Worm (Caenorhabditis elegans) whole organism, L4 larva: ENCODE data around the gene K01A2.6.

Source experiments
- F10B5.3 ChIP-seq: sonication (generic microtip); optimal IDR thresholded peaks from 2 replicates; lab custom pipeline; 2016; ENCODE audit warnings: mild to moderate bottlenecking, missing genetic modification characterization, missing compliant biosample characterization
- F37D6.2 ChIP-seq: sonication (generic microtip); optimal IDR thresholded peaks from 2 replicates; lab custom pipeline; 2016; ENCODE audit warnings: mild to moderate bottlenecking, missing genetic modification characterization, missing compliant biosample characterization
- F44E2.7 ChIP-seq: fragments of 200-800 bp; sonication (Bioruptor generic); IDR thresholded peaks from 2 replicates; pipeline ENCODE4 v2.1.2; 2022; ENCODE audit warnings: missing genetic modification characterization, missing compliant biosample characterization
- F49E8.2 ChIP-seq: sonication (generic microtip); optimal IDR thresholded peaks from 2 replicates; lab custom pipeline; 2016; ENCODE audit warnings: missing compliant biosample characterization, mild to moderate bottlenecking, missing genetic modification characterization, borderline replicate concordance
- R02D3.7 ChIP-seq: fragments of 150-350 bp; sonication (generic microtip); optimal IDR thresholded peaks from 3 replicates; lab custom pipeline; 2014; ENCODE audit warnings: missing biosample characterization, missing genetic modification characterization
- Y105C5A.15 ChIP-seq: fragments of 200-800 bp; sonication (Bioruptor generic); IDR thresholded peaks from 2 replicates; pipeline ENCODE4 v1.3.6; 2022; ENCODE audit warnings: missing genetic modification characterization, missing compliant biosample characterization
- ZK337.2 ChIP-seq: fragments of 200-800 bp; sonication (Bioruptor generic); IDR thresholded peaks from 2 replicates; pipeline ENCODE4 v1.3.6; 2022; ENCODE audit warnings: missing genetic modification reagents, missing genetic modification characterization, missing compliant biosample characterization
- aly-2 ChIP-seq: sonication (generic microtip); optimal IDR thresholded peaks from 2 replicates; lab custom pipeline; 2018; ENCODE audit warnings: missing biosample characterization, missing genetic modification characterization
- arid-1 ChIP-seq: fragments of 200-800 bp; sonication (Bioruptor generic); conservative IDR thresholded peaks from 2 replicates; pipeline ENCODE4 v1.3.6; 2022; ENCODE audit warnings: missing genetic modification reagents, missing genetic modification characterization, missing compliant biosample characterization
- attf-4 ChIP-seq: sonication (generic microtip); optimal IDR thresholded peaks from 3 replicates; lab custom pipeline; 2017; ENCODE audit warnings: missing biosample characterization, missing genetic modification characterization
- ceh-20 ChIP-seq: fragments of 200-800 bp; sonication (Bioruptor generic); IDR thresholded peaks from 2 replicates; pipeline ENCODE4 v1.3.6; 2022; ENCODE audit warnings: missing genetic modification reagents, missing genetic modification characterization, missing compliant biosample characterization
- ceh-28 ChIP-seq: fragments of 150-350 bp; optimal IDR thresholded peaks from 2 replicates; lab custom pipeline; 2014; ENCODE audit warnings: missing biosample characterization, missing genetic modification reagents, missing genetic modification characterization
- ceh-32 ChIP-seq: sonication (generic microtip); optimal IDR thresholded peaks from 2 replicates; lab custom pipeline; 2016; ENCODE audit warnings: mild to moderate bottlenecking, missing genetic modification characterization, missing compliant biosample characterization; ENCODE audit not compliant: poor library complexity
- ceh-62 ChIP-seq: sonication (generic microtip); optimal IDR thresholded peaks from 2 replicates; lab custom pipeline; 2017; ENCODE audit warnings: missing biosample characterization, missing genetic modification characterization
- ceh-82 ChIP-seq: sonication (generic microtip); optimal IDR thresholded peaks from 2 replicates; lab custom pipeline; 2017; ENCODE audit warnings: missing biosample characterization, missing genetic modification characterization
- cey-2 ChIP-seq: sonication (generic microtip); optimal IDR thresholded peaks from 3 replicates; lab custom pipeline; 2017; ENCODE audit warnings: missing genetic modification characterization, mild to moderate bottlenecking, missing compliant biosample characterization, antibody characterized with exemption, borderline replicate concordance; ENCODE audit not compliant: insufficient read depth
- ctbp-1 ChIP-seq: fragments of 200-800 bp; sonication (Bioruptor generic); IDR thresholded peaks from 2 replicates; pipeline ENCODE4 v1.3.6; 2022; ENCODE audit warnings: missing genetic modification reagents, missing genetic modification characterization, missing compliant biosample characterization
- daf-12 ChIP-seq: fragments of 150-350 bp; optimal IDR thresholded peaks from 2 replicates; lab custom pipeline; 2014; ENCODE audit warnings: missing biosample characterization, missing genetic modification reagents, missing genetic modification characterization
- daf-16 ChIP-seq, 3 experiments: sonication (generic microtip); optimal IDR thresholded peaks; 2 replicates each; lab custom pipeline; 2016 to 2017; ENCODE audit warnings: missing genetic modification characterization in 3 of 3, missing genetic modification reagents in 3 of 3, mild to moderate bottlenecking in 2 of 3, missing compliant biosample characterization in 2 of 3, missing biosample characterization in 1 of 3, moderate library complexity in 1 of 3
- daf-8 ChIP-seq: fragments of 200-800 bp; sonication (Bioruptor generic); IDR thresholded peaks from 2 replicates; pipeline ENCODE4 v1.3.6; 2022; ENCODE audit warnings: missing genetic modification characterization, missing compliant biosample characterization
- dmd-8 ChIP-seq: fragments of 200-800 bp; sonication (Bioruptor generic); IDR thresholded peaks from 2 replicates; pipeline ENCODE4 v1.3.6; 2022; ENCODE audit warnings: missing genetic modification characterization, missing compliant biosample characterization
- duxl-1 ChIP-seq: sonication (generic microtip); optimal IDR thresholded peaks from 2 replicates; lab custom pipeline; 2016; ENCODE audit warnings: mild to moderate bottlenecking, missing genetic modification characterization, moderate library complexity, missing compliant biosample characterization; ENCODE audit not compliant: poor library complexity
- dve-1 ChIP-seq: sonication (generic microtip); optimal IDR thresholded peaks from 2 replicates; lab custom pipeline; 2017; ENCODE audit warnings: antibody characterized with exemption, mild to moderate bottlenecking, missing genetic modification characterization, missing compliant biosample characterization; ENCODE audit not compliant: insufficient read depth
- fkh-10 ChIP-seq: fragments of 150-350 bp; optimal IDR thresholded peaks from 2 replicates; lab custom pipeline; 2014; ENCODE audit warnings: missing biosample characterization, missing genetic modification reagents, missing genetic modification characterization
- gei-8 ChIP-seq: fragments of 200-800 bp; sonication (Bioruptor generic); optimal IDR thresholded peaks from 2 replicates; lab custom pipeline; 2018; ENCODE audit warnings: mild to moderate bottlenecking, missing genetic modification characterization, missing compliant biosample characterization
- hlh-30 ChIP-seq: sonication (generic microtip); optimal IDR thresholded peaks from 2 replicates; lab custom pipeline; 2017; ENCODE audit warnings: antibody characterized with exemption, mild to moderate bottlenecking, missing genetic modification characterization, missing compliant biosample characterization; ENCODE audit not compliant: insufficient read depth
- lim-7 ChIP-seq: fragments of 200-800 bp; sonication (Bioruptor generic); IDR thresholded peaks from 2 replicates; pipeline ENCODE4 v1.3.6; 2022; ENCODE audit warnings: missing genetic modification characterization, missing compliant biosample characterization
- lin-1 ChIP-seq: fragments of 200-800 bp; sonication (Bioruptor generic); IDR thresholded peaks from 2 replicates; pipeline ENCODE4 v1.3.6; 2022; ENCODE audit warnings: missing genetic modification reagents, missing genetic modification characterization, missing compliant biosample characterization
- lin-13 ChIP-seq: fragments of 150-350 bp; optimal IDR thresholded peaks from 2 replicates; lab custom pipeline; 2014; ENCODE audit warnings: missing biosample characterization, missing genetic modification reagents, missing genetic modification characterization
- lin-29 ChIP-seq: fragments of 200-800 bp; sonication (Bioruptor generic); IDR thresholded peaks from 2 replicates; pipeline ENCODE4 v1.3.6; 2022; ENCODE audit warnings: missing genetic modification reagents, missing genetic modification characterization, missing compliant biosample characterization
- lsy-2 ChIP-seq, 2 experiments: fragments of 150-350 bp in 1 of 2; sonication (generic microtip) in 1 of 2; optimal IDR thresholded peaks; 2 replicates each; lab custom pipeline; 2014 to 2017; ENCODE audit warnings: missing biosample characterization in 2 of 2, missing genetic modification characterization in 2 of 2
- madf-9 ChIP-seq: fragments of 200-800 bp; sonication (Bioruptor generic); conservative IDR thresholded peaks from 2 replicates; pipeline ENCODE4 v1.3.6; 2022; ENCODE audit warnings: missing genetic modification reagents, missing genetic modification characterization, missing compliant biosample characterization
- mdl-1 ChIP-seq, 2 experiments: fragments of 150-350 bp in 1 of 2; sonication (generic microtip) in 1 of 2; optimal IDR thresholded peaks; 2 replicates each; lab custom pipeline; 2014 to 2017; ENCODE audit warnings: missing biosample characterization in 2 of 2, missing genetic modification characterization in 2 of 2
- mdt-29 ChIP-seq: fragments of 200-800 bp; sonication (Bioruptor generic); IDR thresholded peaks from 2 replicates; pipeline ENCODE4 v1.3.6; 2022; ENCODE audit warnings: missing genetic modification reagents, missing genetic modification characterization, missing compliant biosample characterization
- mxl-3 ChIP-seq: fragments of 200-800 bp; sonication (Bioruptor generic); optimal IDR thresholded peaks from 2 replicates; lab custom pipeline; 2018; ENCODE audit warnings: mild to moderate bottlenecking, missing genetic modification characterization, missing compliant biosample characterization
- nhr-11 ChIP-seq: fragments of 150-350 bp; optimal IDR thresholded peaks from 2 replicates; lab custom pipeline; 2014; ENCODE audit warnings: missing biosample characterization, missing genetic modification characterization
- nhr-25 ChIP-seq: sonication (generic microtip); optimal IDR thresholded peaks from 2 replicates; lab custom pipeline; 2017; ENCODE audit warnings: missing genetic modification characterization, mild to moderate bottlenecking, missing compliant biosample characterization, antibody characterized with exemption, moderate library complexity, borderline replicate concordance; ENCODE audit not compliant: insufficient read depth
- nhr-41 ChIP-seq: fragments of 200-800 bp; sonication (Bioruptor generic); IDR thresholded peaks from 2 replicates; pipeline ENCODE4 v1.3.6; 2022; ENCODE audit warnings: missing genetic modification reagents, missing genetic modification characterization, missing compliant biosample characterization
- nhr-6 ChIP-seq: fragments of 150-350 bp; optimal IDR thresholded peaks from 2 replicates; lab custom pipeline; 2014; ENCODE audit warnings: missing biosample characterization, missing genetic modification characterization
- nhr-76 ChIP-seq: fragments of 150-350 bp; optimal IDR thresholded peaks from 2 replicates; lab custom pipeline; 2014; ENCODE audit warnings: missing biosample characterization, missing genetic modification characterization
- php-3 ChIP-seq: fragments of 200-800 bp; sonication (Bioruptor generic); IDR thresholded peaks from 2 replicates; pipeline ENCODE4 v1.3.6; 2022; ENCODE audit warnings: missing genetic modification reagents, missing genetic modification characterization, missing compliant biosample characterization
- saeg-2 ChIP-seq: fragments of 200-800 bp; sonication (Bioruptor generic); IDR thresholded peaks from 2 replicates; pipeline ENCODE4 v1.3.6; 2022; ENCODE audit warnings: missing genetic modification reagents, missing genetic modification characterization, missing compliant biosample characterization
- sdz-12 ChIP-seq: fragments of 200-800 bp; sonication (Bioruptor generic); optimal IDR thresholded peaks from 2 replicates; lab custom pipeline; 2018; ENCODE audit warnings: mild to moderate bottlenecking, missing genetic modification characterization, missing compliant biosample characterization
- snpc-4 ChIP-seq: fragments of 150-350 bp; optimal IDR thresholded peaks from 2 replicates; lab custom pipeline; 2014; ENCODE audit warnings: missing biosample characterization, missing genetic modification characterization
- tag-97 ChIP-seq: fragments of 200-800 bp; sonication (Bioruptor generic); IDR thresholded peaks from 2 replicates; pipeline ENCODE4 v1.3.6; 2022; ENCODE audit warnings: missing genetic modification characterization, missing compliant biosample characterization
- tra-1 ChIP-seq: fragments of 200-800 bp; sonication (Bioruptor generic); IDR thresholded peaks from 2 replicates; pipeline ENCODE4 v1.3.6; 2022; ENCODE audit warnings: missing genetic modification reagents, missing genetic modification characterization, missing compliant biosample characterization
- unc-39 ChIP-seq: sonication (generic microtip); optimal IDR thresholded peaks from 2 replicates; lab custom pipeline; 2017; ENCODE audit warnings: missing biosample characterization, missing genetic modification characterization
- zag-1 ChIP-seq: fragments of 150-350 bp; optimal IDR thresholded peaks from 2 replicates; lab custom pipeline; 2014; ENCODE audit warnings: missing biosample characterization, missing genetic modification characterization
- zip-11 ChIP-seq: fragments of 200-800 bp; sonication (Bioruptor generic); IDR thresholded peaks from 2 replicates; pipeline ENCODE4 v1.3.6; 2022; ENCODE audit warnings: missing genetic modification characterization, missing compliant biosample characterization
- ztf-11 ChIP-seq: fragments of 150-350 bp; optimal IDR thresholded peaks from 2 replicates; lab custom pipeline; 2014; ENCODE audit warnings: missing biosample characterization, missing genetic modification characterization

Gene K01A2.6

ce11 chrII:255124-255523 lies 44.7 kb upstream of the K01A2.6 start (continued):
- TF ChIP-seq madf-9 (GFP tag; lab: Robert Waterston, UW) (peak; percentile 68; the same call in 1 of the 2 replicates), daf-8 (no peak), lin-1 (GFP tag; lab: Robert Waterston, UW) (0 out of 2 replicates have a peak, but pooled peaks have one; percentile 41), php-3 (GFP tag; lab: Robert Waterston, UW) (peak; percentile 77), duxl-1 (tag; lab: Kevin White, UChicago) (peak; percentile 94), attf-4 (tag; lab: Kevin White, UChicago) (no peak), F10B5.3 (peak; percentile 72), cey-2 (no peak), unc-39 (tag; lab: Kevin White, UChicago) (no peak), lin-13 (GFP tag; lab: Kevin White, UChicago) (peak; percentile 96), daf-16 (GFP tag; optimal IDR thresholded peaks at IDR 0.05; lab: Kevin White, UChicago) (peak; percentile 25 to 70), daf-16 (tag; optimal IDR thresholded peaks at IDR 0.05; lab: Kevin White, UChicago) (peak; percentile 80), arid-1 (GFP tag; lab: Robert Waterston, UW) (peak; percentile 96), ZK337.2 (no peak), nhr-41 (GFP tag; lab: Robert Waterston, UW) (peak; percentile 40; the same call in 1 of the 2 replicates), mdl-1 (tag; optimal IDR thresholded peaks at IDR 0.05; lab: Kevin White, UChicago) (peak; percentile 28 to 77), ceh-28 (tag; lab: Kevin White, UChicago) (peak; percentile 78), gei-8 (GFP tag; lab: Kevin White, UChicago) (no peak), daf-12 (tag; lab: Kevin White, UChicago) (no peak), zag-1 (peak; percentile 50), sdz-12 (GFP tag; lab: Kevin White, UChicago) (peak; percentile 79), F49E8.2 (tag; lab: Kevin White, UChicago) (peak; percentile 84), F44E2.7 (GFP tag; lab: Robert Waterston, UW) (peak; percentile 88; the same call in 1 of the 2 replicates), mdt-29 (GFP tag; lab: Robert Waterston, UW) (peak; percentile 46; the same call in 1 of the 2 replicates), tra-1 (peak; percentile 81), dve-1 (tag; lab: Kevin White, UChicago) (peak; percentile 98), lsy-2 (tag; optimal IDR thresholded peaks at IDR 0.05; lab: Kevin White, UChicago) (peak; percentile 70 to 95), ceh-62 (tag; lab: Kevin White, UChicago) (no peak), nhr-6 (tag; lab: Kevin White, UChicago) (peak; percentile 97), mxl-3 (GFP tag; lab: Kevin White, UChicago) (peak; percentile 82), fkh-10 (GFP tag; lab: Kevin White, UChicago) (peak; percentile 95), zip-11 (GFP tag; lab: Robert Waterston, UW) (no peak), lim-7 (GFP tag; lab: Robert Waterston, UW) (peak; percentile 62; the same call in 1 of the 2 replicates), ztf-11 (tag; lab: Kevin White, UChicago) (no peak), Y105C5A.15 (GFP tag; lab: Robert Waterston, UW) (no peak), nhr-76 (tag; lab: Kevin White, UChicago) (no peak), hlh-30 (tag; lab: Kevin White, UChicago) (peak; percentile 84), ceh-32 (no peak), R02D3.7 (tag; lab: Kevin White, UChicago) (no peak), F37D6.2 (tag; lab: Kevin White, UChicago) (peak; percentile 84), tag-97 (no peak), snpc-4 (no peak), lin-29 (GFP tag; lab: Robert Waterston, UW) (peak; percentile 79), nhr-11 (tag; lab: Kevin White, UChicago) (peak; percentile 90), aly-2 (tag; lab: Kevin White, UChicago) (no peak), dmd-8 (GFP tag; lab: Robert Waterston, UW) (0 out of 2 replicates have a peak, but pooled peaks have one; percentile 16), ctbp-1 (GFP tag; lab: Robert Waterston, UW) (peak; percentile 78), nhr-25 (tag; lab: Kevin White, UChicago) (peak; percentile 92), saeg-2 (GFP tag; lab: Robert Waterston, UW) (0 out of 2 replicates have a peak, but pooled peaks have one; percentile 62), ceh-82 (tag; lab: Kevin White, UChicago) (no peak), ceh-20 (GFP tag; lab: Robert Waterston, UW) (peak; percentile 89)
